Worm (Caenorhabditis elegans) whole organism, L1 larva: ENCODE results near the gene R102.3.

Experiments
- C34B4.2 ChIP-seq: sonication (generic microtip); optimal IDR thresholded peaks from 2 replicates; lab custom pipeline; 2017; ENCODE audit warnings: mild to moderate bottlenecking, missing genetic modification characterization, missing compliant biosample characterization
- F16B12.6 ChIP-seq: fragments of 150-350 bp; optimal IDR thresholded peaks from 2 replicates; lab custom pipeline; 2014; ENCODE audit warnings: missing biosample characterization, missing genetic modification characterization
- aha-1 ChIP-seq: fragments of 150-350 bp; optimal IDR thresholded peaks from 2 replicates; lab custom pipeline; 2014; ENCODE audit warnings: missing biosample characterization, missing genetic modification characterization
- ama-1 ChIP-seq: fragments of 150-350 bp; optimal IDR thresholded peaks from 2 replicates; lab custom pipeline; 2014
- ceh-63 ChIP-seq: fragments of 200-800 bp; sonication (Bioruptor generic); optimal IDR thresholded peaks from 2 replicates; lab custom pipeline; 2018; ENCODE audit warnings: mild to moderate bottlenecking, missing genetic modification characterization, missing compliant biosample characterization
- ceh-8 ChIP-seq: fragments of 200-800 bp; sonication (Bioruptor generic); optimal IDR thresholded peaks from 2 replicates; lab custom pipeline; 2018; ENCODE audit warnings: mild to moderate bottlenecking, missing genetic modification characterization, moderate library complexity, missing compliant biosample characterization
- ceh-82 ChIP-seq, 3 experiments: fragments of 150-350 bp in 1 of 3; sonication (generic microtip) in 2 of 3; optimal IDR thresholded peaks; 2 replicates each; lab custom pipeline; 2014 to 2017; ENCODE audit warnings: missing biosample characterization in 3 of 3, missing genetic modification characterization in 3 of 3
- dpl-1 ChIP-seq, 3 experiments: fragments of 150-350 bp in 2 of 3; sonication (generic microtip) in 1 of 3; optimal IDR thresholded peaks; 2 replicates each; lab custom pipeline; 2014 to 2017; ENCODE audit warnings: missing biosample characterization in 3 of 3, missing genetic modification characterization in 3 of 3, missing genetic modification reagents in 3 of 3
- dsc-1 ChIP-seq: sonication (generic microtip); optimal IDR thresholded peaks from 2 replicates; lab custom pipeline; 2016; ENCODE audit warnings: mild to moderate bottlenecking, missing genetic modification characterization, missing compliant biosample characterization
- efl-1 ChIP-seq, 4 experiments: fragments of 150-350 bp; optimal IDR thresholded peaks in 3 of 4; peaks in 1 of 4; 1 replicate in 1 of 4; 2 replicates in 3 of 4; lab custom pipeline; 2014; ENCODE audit warnings: missing biosample characterization in 2 of 4, missing genetic modification characterization in 2 of 4, missing genetic modification reagents in 2 of 4
- elt-3 ChIP-seq, 6 experiments: fragments of 150-350 bp in 1 of 6; sonication (generic microtip); optimal IDR thresholded peaks; 2 replicates each; lab custom pipeline; 2017 to 2018; ENCODE audit warnings: missing biosample characterization in 6 of 6, missing genetic modification characterization in 6 of 6, inconsistent platforms in 1 of 6
- fkh-4 ChIP-seq: sonication (generic microtip); optimal IDR thresholded peaks from 2 replicates; lab custom pipeline; 2016; ENCODE audit warnings: missing compliant biosample characterization, missing genetic modification characterization, borderline replicate concordance
- fkh-8 ChIP-seq: sonication (generic microtip); optimal IDR thresholded peaks from 2 replicates; lab custom pipeline; 2016; ENCODE audit warnings: mild to moderate bottlenecking, missing genetic modification characterization, missing compliant biosample characterization
- hlh-4 ChIP-seq: sonication (generic microtip); optimal IDR thresholded peaks from 2 replicates; lab custom pipeline; 2016; ENCODE audit warnings: mild to moderate bottlenecking, missing genetic modification characterization, missing compliant biosample characterization
- hpl-2 ChIP-seq: fragments of 150-350 bp; optimal IDR thresholded peaks from 2 replicates; lab custom pipeline; 2014; ENCODE audit warnings: missing biosample characterization, missing genetic modification reagents, missing genetic modification characterization
- isw-1 ChIP-seq: fragments of 200-800 bp; sonication (Bioruptor generic); IDR thresholded peaks from 2 replicates; pipeline ENCODE4 v1.3.6; 2022; ENCODE audit warnings: missing genetic modification characterization, missing compliant biosample characterization
- mab-9 ChIP-seq: fragments of 200-800 bp; sonication (Bioruptor generic); IDR thresholded peaks from 2 replicates; pipeline ENCODE4 v1.3.6; 2022; ENCODE audit warnings: missing genetic modification reagents, missing genetic modification characterization, missing compliant biosample characterization
- nhr-11 ChIP-seq: fragments of 150-350 bp; optimal IDR thresholded peaks from 2 replicates; lab custom pipeline; 2014; ENCODE audit warnings: missing biosample characterization, missing genetic modification characterization
- nhr-71 ChIP-seq: sonication (generic microtip); optimal IDR thresholded peaks from 2 replicates; lab custom pipeline; 2016; ENCODE audit warnings: mild to moderate bottlenecking, missing genetic modification characterization, moderate library complexity, missing compliant biosample characterization
- nhr-84 ChIP-seq: sonication (generic microtip); optimal IDR thresholded peaks from 2 replicates; lab custom pipeline; 2017; ENCODE audit warnings: missing biosample characterization, missing genetic modification characterization
- skn-1 ChIP-seq: fragments of 150-350 bp; optimal IDR thresholded peaks from 2 replicates; lab custom pipeline; 2014; ENCODE audit warnings: missing biosample characterization, missing genetic modification characterization
- swsn-7 ChIP-seq: sonication (generic microtip); optimal IDR thresholded peaks from 2 replicates; lab custom pipeline; 2016; ENCODE audit warnings: missing genetic modification characterization, missing compliant biosample characterization
- unc-130 ChIP-seq: fragments of 150-350 bp; optimal IDR thresholded peaks from 2 replicates; lab custom pipeline; 2017; ENCODE audit warnings: missing biosample characterization, missing genetic modification characterization, inconsistent platforms
- unc-98 ChIP-seq: fragments of 200-800 bp; sonication (Bioruptor generic); IDR thresholded peaks from 2 replicates; pipeline ENCODE4 v1.3.6; 2022; ENCODE audit warnings: missing genetic modification characterization, missing compliant biosample characterization
- zag-1 ChIP-seq: fragments of 150-350 bp; optimal IDR thresholded peaks from 2 replicates; lab custom pipeline; 2014; ENCODE audit warnings: missing biosample characterization, missing genetic modification characterization
- ztf-11 ChIP-seq, 2 experiments: sonication (generic microtip); optimal IDR thresholded peaks; 2 replicates each; lab custom pipeline; 2016 to 2017; ENCODE audit warnings: missing genetic modification characterization in 2 of 2, missing biosample characterization in 1 of 2, missing compliant biosample characterization in 1 of 2

R102.3 gene

ce11 chrIV:10737011-10737553, 47.8 kb downstream of the R102.3 start, which contains the start of gene grl-21:
Gene grl-21 (plus strand): TSS chrIV:10737474.
- TF ChIP-seq ztf-11 (tag; optimal IDR thresholded peaks at IDR 0.05; lab: Kevin White, UChicago) (no peak), dsc-1 (tag; lab: Kevin White, UChicago) (no peak), C34B4.2 (tag; lab: Kevin White, UChicago) (no peak), hpl-2 (GFP tag; lab: Kevin White, UChicago) (no peak), skn-1 (tag; lab: Kevin White, UChicago) (no peak), hlh-4 (tag; lab: Kevin White, UChicago) (no peak), fkh-4 (tag; lab: Kevin White, UChicago) (no peak), efl-1 (optimal IDR thresholded peaks at IDR 0.05; lab: Kevin White, UChicago) (no peak), efl-1 (GFP tag; optimal IDR thresholded peaks at IDR 0.05 in 1 of 2; lab: Kevin White, UChicago) (no peak), nhr-84 (tag; lab: Kevin White, UChicago) (no peak), zag-1 (tag; lab: Kevin White, UChicago) (no peak), aha-1 (tag; lab: Kevin White, UChicago) (no peak), F16B12.6 (tag; lab: Kevin White, UChicago) (no peak), isw-1 (GFP tag; lab: Robert Waterston, UW) (no peak), dpl-1 (GFP tag; optimal IDR thresholded peaks at IDR 0.05; lab: Kevin White, UChicago) (no peak), elt-3 (tag; optimal IDR thresholded peaks at IDR 0.05; lab: Kevin White, UChicago) (no peak)

DNA sequence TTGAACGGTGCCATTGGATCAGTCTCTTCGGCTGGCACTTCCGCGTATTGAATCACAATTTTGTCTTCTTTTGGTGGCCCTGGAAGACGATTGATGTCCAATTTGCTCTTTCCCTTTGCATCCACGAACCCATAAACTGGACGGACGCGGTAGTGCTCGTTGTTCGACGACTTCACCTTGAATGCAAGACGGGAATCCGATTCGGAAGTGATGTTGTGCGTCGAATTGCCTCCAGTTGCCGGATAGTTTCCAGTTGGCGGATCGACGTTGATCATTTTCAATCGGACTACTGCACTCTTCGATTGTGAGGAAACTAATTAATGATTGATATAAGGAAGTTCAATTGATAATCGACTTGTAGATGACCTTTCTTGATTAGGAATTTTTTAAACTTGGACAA, 49.0 kb downstream of the R102.3 start, which contains the start of gene ssp-34:
ssp-34 (minus strand) TSS at position 275 of the 400 bp plus-strand sequence.
- TF ChIP-seq ceh-82 (tag; optimal IDR thresholded peaks at IDR 0.05; lab: Kevin White, UChicago): no peak
- no peak for TF ChIP-seq ama-1
- no peak for TF ChIP-seq mab-9 (GFP tag; lab: Robert Waterston, UW)
- TF ChIP-seq ceh-8 (GFP tag; lab: Kevin White, UChicago): no peak
- TF ChIP-seq ceh-63 (GFP tag; lab: Kevin White, UChicago): no peak
- TF ChIP-seq efl-1 (optimal IDR thresholded peaks at IDR 0.05; lab: Kevin White, UChicago): no peak
- no peak for TF ChIP-seq efl-1 (GFP tag; optimal IDR thresholded peaks at IDR 0.05 in 1 of 2; lab: Kevin White, UChicago)
- no peak for TF ChIP-seq nhr-71 (tag; lab: Kevin White, UChicago)
- no peak for TF ChIP-seq swsn-7 (tag; lab: Kevin White, UChicago)
- no peak for TF ChIP-seq fkh-8 (tag; lab: Kevin White, UChicago)
- no peak for TF ChIP-seq unc-98 (GFP tag; lab: Robert Waterston, UW)
- no peak for TF ChIP-seq unc-130 (tag; lab: Kevin White, UChicago)
- no peak for TF ChIP-seq nhr-11 (tag; lab: Kevin White, UChicago)
